Worm (Caenorhabditis elegans) whole organism, L1 larva: ENCODE results near the gene F26A10.2.

Experiments used
- F16B12.6 ChIP-seq: fragments of 150-350 bp; optimal IDR thresholded peaks from 2 replicates; lab custom pipeline; 2014; ENCODE audit warnings: missing biosample characterization, missing genetic modification characterization
- Y116A8C.19 ChIP-seq: sonication (generic microtip); optimal IDR thresholded peaks from 2 replicates; lab custom pipeline; 2016; ENCODE audit warnings: missing compliant biosample characterization, missing genetic modification characterization, borderline replicate concordance
- aha-1 ChIP-seq: fragments of 150-350 bp; optimal IDR thresholded peaks from 2 replicates; lab custom pipeline; 2014; ENCODE audit warnings: missing biosample characterization, missing genetic modification characterization
- aly-2 ChIP-seq: fragments of 150-350 bp; optimal IDR thresholded peaks from 2 replicates; lab custom pipeline; 2014; ENCODE audit warnings: missing biosample characterization, missing genetic modification characterization
- ama-1 ChIP-seq: fragments of 150-350 bp; optimal IDR thresholded peaks from 2 replicates; lab custom pipeline; 2014
- blmp-1 ChIP-seq: fragments of 150-350 bp; optimal IDR thresholded peaks from 2 replicates; lab custom pipeline; 2014; ENCODE audit warnings: missing biosample characterization, missing genetic modification characterization
- ceh-8 ChIP-seq: fragments of 200-800 bp; sonication (Bioruptor generic); optimal IDR thresholded peaks from 2 replicates; lab custom pipeline; 2018; ENCODE audit warnings: mild to moderate bottlenecking, missing genetic modification characterization, moderate library complexity, missing compliant biosample characterization
- ceh-82 ChIP-seq, 3 experiments: fragments of 150-350 bp in 1 of 3; sonication (generic microtip) in 2 of 3; optimal IDR thresholded peaks; 2 replicates each; lab custom pipeline; 2014 to 2017; ENCODE audit warnings: missing biosample characterization in 3 of 3, missing genetic modification characterization in 3 of 3
- ceh-90 ChIP-seq: sonication (generic microtip); optimal IDR thresholded peaks from 2 replicates; lab custom pipeline; 2016; ENCODE audit warnings: missing genetic modification characterization, missing compliant biosample characterization
- ces-1 ChIP-seq: fragments of 150-350 bp; optimal IDR thresholded peaks from 2 replicates; lab custom pipeline; 2014; ENCODE audit warnings: missing biosample characterization, missing genetic modification reagents, missing genetic modification characterization
- dpl-1 ChIP-seq, 3 experiments: fragments of 150-350 bp in 2 of 3; sonication (generic microtip) in 1 of 3; optimal IDR thresholded peaks; 2 replicates each; lab custom pipeline; 2014 to 2017; ENCODE audit warnings: missing biosample characterization in 3 of 3, missing genetic modification characterization in 3 of 3, missing genetic modification reagents in 3 of 3
- efl-1 ChIP-seq, 4 experiments: fragments of 150-350 bp; optimal IDR thresholded peaks in 3 of 4; peaks in 1 of 4; 1 replicate in 1 of 4; 2 replicates in 3 of 4; lab custom pipeline; 2014; ENCODE audit warnings: missing biosample characterization in 2 of 4, missing genetic modification characterization in 2 of 4, missing genetic modification reagents in 2 of 4
- egl-13 ChIP-seq: sonication (generic microtip); optimal IDR thresholded peaks from 2 replicates; lab custom pipeline; 2016; ENCODE audit warnings: missing genotype, missing genetic modification reagents, missing genetic modification characterization, missing compliant biosample characterization
- ets-5 ChIP-seq: fragments of 200-800 bp; sonication (Bioruptor generic); IDR thresholded peaks from 2 replicates; pipeline ENCODE4 v1.3.6; 2022; ENCODE audit warnings: missing genetic modification characterization, missing compliant biosample characterization
- fkh-8 ChIP-seq: sonication (generic microtip); optimal IDR thresholded peaks from 2 replicates; lab custom pipeline; 2016; ENCODE audit warnings: mild to moderate bottlenecking, missing genetic modification characterization, missing compliant biosample characterization
- fos-1 ChIP-seq: fragments of 150-350 bp; optimal IDR thresholded peaks from 2 replicates; lab custom pipeline; 2014; ENCODE audit warnings: missing biosample characterization, missing genetic modification characterization
- isw-1 ChIP-seq: fragments of 200-800 bp; sonication (Bioruptor generic); IDR thresholded peaks from 2 replicates; pipeline ENCODE4 v1.3.6; 2022; ENCODE audit warnings: missing genetic modification characterization, missing compliant biosample characterization
- jun-1 ChIP-seq: fragments of 150-350 bp; optimal IDR thresholded peaks from 2 replicates; lab custom pipeline; 2014; ENCODE audit warnings: missing biosample characterization, missing genetic modification reagents, missing genetic modification characterization
- lin-13 ChIP-seq: fragments of 150-350 bp; optimal IDR thresholded peaks from 2 replicates; lab custom pipeline; 2014; ENCODE audit warnings: missing biosample characterization, missing genetic modification reagents, missing genetic modification characterization
- lin-15B ChIP-seq: fragments of 150-350 bp; sonication (generic microtip); optimal IDR thresholded peaks from 3 replicates; lab custom pipeline; 2014; ENCODE audit warnings: missing biosample characterization, missing genetic modification characterization
- lin-39 ChIP-seq: fragments of 150-350 bp; optimal IDR thresholded peaks from 2 replicates; lab custom pipeline; 2014; ENCODE audit warnings: missing biosample characterization, missing genetic modification reagents, missing genetic modification characterization
- mdl-1 ChIP-seq, 2 experiments: fragments of 150-350 bp; optimal IDR thresholded peaks; 2 replicates each; lab custom pipeline; 2014 to 2017; ENCODE audit warnings: missing biosample characterization in 2 of 2, missing genetic modification characterization in 2 of 2, inconsistent platforms in 1 of 2
- mef-2 ChIP-seq: fragments of 150-350 bp; optimal IDR thresholded peaks from 2 replicates; lab custom pipeline; 2014; ENCODE audit warnings: missing biosample characterization, missing genetic modification characterization
- nhr-12 ChIP-seq: sonication (generic microtip); optimal IDR thresholded peaks from 2 replicates; lab custom pipeline; 2017; ENCODE audit warnings: missing biosample characterization, missing genetic modification characterization
- nhr-19 ChIP-seq: fragments of 200-800 bp; sonication (Bioruptor generic); conservative IDR thresholded peaks from 2 replicates; pipeline ENCODE4 v1.3.6; 2022; ENCODE audit warnings: missing genetic modification characterization, missing compliant biosample characterization
- nhr-28 ChIP-seq: fragments of 150-350 bp; optimal IDR thresholded peaks from 2 replicates; lab custom pipeline; 2014; ENCODE audit warnings: missing biosample characterization, missing genetic modification characterization
- nhr-47 ChIP-seq: sonication (generic microtip); optimal IDR thresholded peaks from 2 replicates; lab custom pipeline; 2016; ENCODE audit warnings: mild to moderate bottlenecking, missing genetic modification characterization, moderate library complexity, missing compliant biosample characterization
- nhr-71 ChIP-seq: sonication (generic microtip); optimal IDR thresholded peaks from 2 replicates; lab custom pipeline; 2016; ENCODE audit warnings: mild to moderate bottlenecking, missing genetic modification characterization, moderate library complexity, missing compliant biosample characterization
- nhr-84 ChIP-seq: sonication (generic microtip); optimal IDR thresholded peaks from 2 replicates; lab custom pipeline; 2017; ENCODE audit warnings: missing biosample characterization, missing genetic modification characterization
- nhr-85 ChIP-seq: sonication (generic microtip); peaks from one replicate; lab custom pipeline; 2016; ENCODE audit warnings: missing genetic modification characterization, inconsistent platforms, missing compliant biosample characterization
- nhr-90 ChIP-seq: sonication (generic microtip); optimal IDR thresholded peaks from 2 replicates; lab custom pipeline; 2016; ENCODE audit warnings: mild to moderate bottlenecking, missing genetic modification characterization, missing compliant biosample characterization; ENCODE audit not compliant: poor library complexity
- pag-3 ChIP-seq: sonication (generic microtip); optimal IDR thresholded peaks from 2 replicates; lab custom pipeline; 2017; ENCODE audit warnings: missing genetic modification characterization, mild to moderate bottlenecking, missing compliant biosample characterization, antibody characterized with exemption, borderline replicate concordance; ENCODE audit not compliant: insufficient read depth
- pax-3 ChIP-seq: fragments of 200-800 bp; sonication (Bioruptor generic); optimal IDR thresholded peaks from 2 replicates; lab custom pipeline; 2018; ENCODE audit warnings: mild to moderate bottlenecking, missing genetic modification characterization, moderate library complexity, missing compliant biosample characterization
- rnt-1 ChIP-seq: sonication (generic microtip); optimal IDR thresholded peaks from 2 replicates; lab custom pipeline; 2016; ENCODE audit warnings: mild to moderate bottlenecking, missing genetic modification characterization, moderate library complexity, missing compliant biosample characterization
- snpc-4 ChIP-seq: fragments of 150-350 bp; optimal IDR thresholded peaks from 2 replicates; lab custom pipeline; 2014; ENCODE audit warnings: missing biosample characterization, missing genetic modification characterization
- snu-23 ChIP-seq: sonication (generic microtip); optimal IDR thresholded peaks from 2 replicates; lab custom pipeline; 2016; ENCODE audit warnings: missing genetic modification characterization, missing compliant biosample characterization
- sptf-1 ChIP-seq: fragments of 150-350 bp; optimal IDR thresholded peaks from 2 replicates; lab custom pipeline; 2014; ENCODE audit warnings: missing biosample characterization, missing genetic modification characterization
- sup-37 ChIP-seq: fragments of 200-800 bp; sonication (Bioruptor generic); optimal IDR thresholded peaks from 2 replicates; lab custom pipeline; 2018; ENCODE audit warnings: mild to moderate bottlenecking, missing genetic modification characterization, missing compliant biosample characterization
- swsn-7 ChIP-seq: sonication (generic microtip); optimal IDR thresholded peaks from 2 replicates; lab custom pipeline; 2016; ENCODE audit warnings: missing genetic modification characterization, missing compliant biosample characterization
- unc-130 ChIP-seq: fragments of 150-350 bp; optimal IDR thresholded peaks from 2 replicates; lab custom pipeline; 2017; ENCODE audit warnings: missing biosample characterization, missing genetic modification characterization, inconsistent platforms
- unc-62 ChIP-seq: fragments of 150-350 bp; optimal IDR thresholded peaks from 2 replicates; lab custom pipeline; 2014; ENCODE audit warnings: missing biosample characterization, missing genetic modification reagents, missing genetic modification characterization
- unc-98 ChIP-seq: fragments of 200-800 bp; sonication (Bioruptor generic); IDR thresholded peaks from 2 replicates; pipeline ENCODE4 v1.3.6; 2022; ENCODE audit warnings: missing genetic modification characterization, missing compliant biosample characterization
- xbp-1 ChIP-seq: sonication (generic microtip); optimal IDR thresholded peaks from 2 replicates; lab custom pipeline; 2016; ENCODE audit warnings: missing genetic modification characterization, missing compliant biosample characterization
- zag-1 ChIP-seq: fragments of 150-350 bp; optimal IDR thresholded peaks from 2 replicates; lab custom pipeline; 2014; ENCODE audit warnings: missing biosample characterization, missing genetic modification characterization
- ztf-4 ChIP-seq: fragments of 150-350 bp; optimal IDR thresholded peaks from 2 replicates; lab custom pipeline; 2014; ENCODE audit warnings: missing biosample characterization, missing genetic modification characterization

F26A10.2 gene

ce11 chrX:7664419-7664818 lies 19.2 kb upstream of the F26A10.2 start:
- TF ChIP-seq ceh-8: no peak
- TF ChIP-seq snu-23 (GFP tag; lab: Kevin White, UChicago): no peak
- TF ChIP-seq unc-98 (GFP tag; lab: Robert Waterston, UW): no peak
- peak; percentile 33 for TF ChIP-seq blmp-1 (tag; lab: Kevin White, UChicago)
- no peak for TF ChIP-seq dpl-1 (GFP tag; optimal IDR thresholded peaks at IDR 0.05; lab: Kevin White, UChicago)
- TF ChIP-seq nhr-28 (tag; lab: Kevin White, UChicago): no peak
- no peak for TF ChIP-seq unc-62 (GFP tag; lab: Kevin White, UChicago)
- TF ChIP-seq nhr-85: peak; percentile 72
- no peak for TF ChIP-seq ztf-4 (tag; lab: Kevin White, UChicago)
- TF ChIP-seq Y116A8C.19 (tag; lab: Kevin White, UChicago): no peak
- TF ChIP-seq jun-1 (tag; lab: Kevin White, UChicago): no peak
- TF ChIP-seq fos-1 (tag; lab: Kevin White, UChicago): no peak
- TF ChIP-seq, all 84 proteins: peak for 2

- TF ChIP-seq ama-1 (lab: Kevin White, UChicago): no peak
- TF ChIP-seq snpc-4 (tag; lab: Kevin White, UChicago): no peak
- peak; percentile 76 for TF ChIP-seq nhr-85
- no peak for TF ChIP-seq dpl-1 (GFP tag; optimal IDR thresholded peaks at IDR 0.05; lab: Kevin White, UChicago)
- no peak for TF ChIP-seq unc-98 (GFP tag; lab: Robert Waterston, UW)
- peak; percentile 18 for TF ChIP-seq nhr-71 (tag; lab: Kevin White, UChicago)
- TF ChIP-seq jun-1 (tag; lab: Kevin White, UChicago): no peak
- TF ChIP-seq blmp-1 (tag; lab: Kevin White, UChicago): peak; percentile 7
- TF ChIP-seq sup-37 (GFP tag; lab: Kevin White, UChicago): no peak
- no peak for TF ChIP-seq ceh-82 (tag; optimal IDR thresholded peaks at IDR 0.05; lab: Kevin White, UChicago)
- TF ChIP-seq Y116A8C.19 (tag; lab: Kevin White, UChicago): no peak
- no peak for TF ChIP-seq lin-13 (GFP tag; lab: Kevin White, UChicago)
These were observed 17.3 kb upstream of the F26A10.2 start for ce11 chrX:7662532-7662931.

DNA sequence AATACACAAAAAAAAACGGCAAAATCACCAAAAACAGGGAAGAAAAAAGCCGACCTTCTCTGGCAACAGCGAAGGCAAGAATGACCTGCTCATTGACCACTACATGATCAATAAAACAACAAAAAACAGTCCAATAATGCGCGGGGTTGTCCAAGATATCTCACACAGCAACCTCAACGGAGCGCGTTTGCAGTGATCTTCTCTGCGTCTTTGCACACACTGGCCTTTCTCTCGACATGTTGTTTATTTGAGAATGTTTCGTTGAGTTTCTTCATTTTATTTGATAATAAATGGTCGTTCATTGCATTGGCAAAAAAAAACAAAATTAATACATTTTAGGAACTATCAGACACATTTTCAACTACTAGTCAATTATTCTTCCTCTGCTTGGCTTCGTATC lies 16.4 kb upstream of the F26A10.2 start:
- TF ChIP-seq mdl-1 (tag; optimal IDR thresholded peaks at IDR 0.05; lab: Kevin White, UChicago) (peak in 1 of 2 experiments; percentile 30), dpl-1 (GFP tag; optimal IDR thresholded peaks at IDR 0.05; lab: Kevin White, UChicago) (peak in 2 of 3 experiments; percentile 36 to 43), F16B12.6 (tag; lab: Kevin White, UChicago) (no peak), fkh-8 (tag; lab: Kevin White, UChicago) (no peak), unc-62 (GFP tag; lab: Kevin White, UChicago) (no peak), zag-1 (tag; lab: Kevin White, UChicago) (no peak), ces-1 (GFP tag; lab: Kevin White, UChicago) (no peak), aha-1 (tag; lab: Kevin White, UChicago) (no peak), lin-13 (GFP tag; lab: Kevin White, UChicago) (no peak), aly-2 (no peak), isw-1 (no peak), nhr-84 (no peak), nhr-12 (no peak), pag-3 (tag; lab: Kevin White, UChicago) (no peak), ceh-8 (no peak), ztf-4 (tag; lab: Kevin White, UChicago) (no peak), jun-1 (tag; lab: Kevin White, UChicago) (no peak), Y116A8C.19 (tag; lab: Kevin White, UChicago) (no peak), ceh-90 (tag; lab: Kevin White, UChicago) (no peak), swsn-7 (tag; lab: Kevin White, UChicago) (peak; percentile 28), lin-39 (tag; lab: Kevin White, UChicago) (no peak), ceh-82 (tag; optimal IDR thresholded peaks at IDR 0.05; lab: Kevin White, UChicago) (peak in 1 of 3 experiments; percentile 35), nhr-47 (tag; lab: Kevin White, UChicago) (peak; percentile 11), lin-15B (no peak), rnt-1 (tag; lab: Kevin White, UChicago) (peak; percentile 23), pax-3 (tag; lab: Kevin White, UChicago) (no peak), ets-5 (GFP tag; lab: Robert Waterston, UW) (no peak), nhr-19 (GFP tag; lab: Robert Waterston, UW) (peak; percentile 71), xbp-1 (tag; lab: Kevin White, UChicago) (peak; percentile 14), egl-13 (tag; lab: Kevin White, UChicago) (no peak), snu-23 (GFP tag; lab: Kevin White, UChicago) (peak; percentile 68), unc-130 (tag; lab: Kevin White, UChicago) (peak; percentile 40), sptf-1 (tag; lab: Kevin White, UChicago) (no peak), nhr-85 (peak; percentile 91), efl-1 (optimal IDR thresholded peaks at IDR 0.05; lab: Kevin White, UChicago) (peak in 1 of 2 experiments; percentile 28), efl-1 (GFP tag; optimal IDR thresholded peaks at IDR 0.05 in 1 of 2; lab: Kevin White, UChicago) (peak in 1 of 2 experiments; percentile 31), mef-2 (tag; lab: Kevin White, UChicago) (no peak), nhr-71 (tag; lab: Kevin White, UChicago) (peak; percentile 62), nhr-90 (tag; lab: Kevin White, UChicago) (peak; percentile 45), blmp-1 (tag; lab: Kevin White, UChicago) (peak; percentile 41)
